Fruit fly (Drosophila melanogaster) whole organism, embryonic: Measurements from ENCODE around the gene CG43095.

Experiments
- Bgb ChIP-seq: fragments of 200-800 bp; sonication (Bioruptor generic); IDR thresholded peaks from 2 replicates; pipeline ENCODE4 v1.3.6; 2022; ENCODE audit warnings: missing biosample characterization, missing genetic modification characterization; ENCODE audit not compliant: partially characterized antibody
- CG10654 ChIP-seq: fragments of 200-800 bp; sonication (Bioruptor generic); optimal IDR thresholded peaks from 2 replicates; lab custom pipeline; 2016; ENCODE audit warnings: missing biosample characterization, missing genetic modification characterization
- CG12391 ChIP-seq: fragments of 200-800 bp; sonication (Bioruptor generic); optimal IDR thresholded peaks from 3 replicates; lab custom pipeline; 2018; ENCODE audit warnings: missing biosample characterization, mild to moderate bottlenecking, missing genetic modification characterization, moderate library complexity
- CG13287 ChIP-seq: fragments of 200-800 bp; sonication (Bioruptor generic); IDR thresholded peaks from 2 replicates; pipeline ENCODE4 v1.3.6; 2022; ENCODE audit warnings: missing biosample characterization, missing genetic modification characterization; ENCODE audit not compliant: partially characterized antibody
- CG13424 ChIP-seq: fragments of 200-800 bp; sonication (Bioruptor generic); optimal IDR thresholded peaks from 2 replicates; lab custom pipeline; 2019; ENCODE audit warnings: missing biosample characterization, mild to moderate bottlenecking, missing genetic modification characterization, moderate library complexity
- CG14860 ChIP-seq: fragments of 200-800 bp; sonication (Bioruptor generic); IDR thresholded peaks from 3 replicates; pipeline ENCODE4 v1.3.6; 2022; ENCODE audit warnings: missing biosample characterization, missing genetic modification characterization; ENCODE audit not compliant: partially characterized antibody
- CG17186 ChIP-seq: fragments of 200-800 bp; sonication (Bioruptor generic); optimal IDR thresholded peaks from 3 replicates; lab custom pipeline; 2017; ENCODE audit warnings: missing biosample characterization, missing genetic modification reagents, missing genetic modification characterization
- CG2199 ChIP-seq: fragments of 200-800 bp; sonication (Bioruptor generic); IDR thresholded peaks from 3 replicates; pipeline ENCODE4 v1.3.6; 2022; ENCODE audit warnings: missing biosample characterization, missing genetic modification characterization
- CG2678 ChIP-seq: fragments of 200-800 bp; sonication (Bioruptor generic); optimal IDR thresholded peaks from 3 replicates; lab custom pipeline; 2019; ENCODE audit warnings: missing biosample characterization, mild to moderate bottlenecking, missing genetic modification characterization, moderate library complexity
- CG2712 ChIP-seq: fragments of 200-800 bp; optimal IDR thresholded peaks from 3 replicates; lab custom pipeline; 2019; ENCODE audit warnings: missing biosample characterization, mild to moderate bottlenecking, missing genetic modification characterization, moderate library complexity
- CG2889 ChIP-seq: fragments of 200-800 bp; sonication (Bioruptor generic); IDR thresholded peaks from 3 replicates; pipeline ENCODE4 v1.3.6; 2022; ENCODE audit warnings: missing biosample characterization, missing genetic modification characterization
- CG32767 ChIP-seq: fragments of 200-800 bp; sonication (Bioruptor generic); IDR thresholded peaks from 2 replicates; pipeline ENCODE4 v1.3.6; 2022; ENCODE audit warnings: missing biosample characterization, missing genetic modification characterization
- CG3838 ChIP-seq: fragments of 200-800 bp; sonication (Bioruptor generic); optimal IDR thresholded peaks from 3 replicates; lab custom pipeline; 2016; ENCODE audit warnings: missing biosample characterization, missing genetic modification characterization
- CG43689 ChIP-seq: fragments of 200-800 bp; sonication (Bioruptor generic); IDR thresholded peaks from 2 replicates; pipeline ENCODE4 v1.3.6; 2022; ENCODE audit warnings: missing biosample characterization, missing genetic modification characterization
- CG6683 ChIP-seq: fragments of 200-800 bp; sonication (Bioruptor generic); optimal IDR thresholded peaks from 2 replicates; lab custom pipeline; 2017; ENCODE audit warnings: missing biosample characterization, mild to moderate bottlenecking, missing genetic modification characterization, missing genetic modification reagents
- CG7786 ChIP-seq: fragments of 200-800 bp; sonication (Bioruptor generic); optimal IDR thresholded peaks from 2 replicates; lab custom pipeline; 2016; ENCODE audit warnings: missing biosample characterization, missing genetic modification characterization
- CG7963 ChIP-seq: fragments of 200-800 bp; sonication (Bioruptor generic); IDR thresholded peaks from 3 replicates; pipeline ENCODE4 v1.3.6; 2022; ENCODE audit warnings: missing biosample characterization, missing genetic modification characterization; ENCODE audit not compliant: partially characterized antibody
- CG9932 ChIP-seq: fragments of 200-800 bp; sonication (Bioruptor generic); IDR thresholded peaks from 2 replicates; pipeline ENCODE4 v1.3.6; 2022; ENCODE audit warnings: missing biosample characterization, missing genetic modification characterization
- Dad ChIP-seq: fragments of 200-800 bp; sonication (Bioruptor generic); optimal IDR thresholded peaks from 3 replicates; lab custom pipeline; 2016; ENCODE audit warnings: missing biosample characterization, missing genetic modification characterization
- Doc3 ChIP-seq: fragments of 200-800 bp; sonication (Bioruptor generic); IDR thresholded peaks from 3 replicates; pipeline ENCODE4 v1.3.6; 2022; ENCODE audit warnings: missing biosample characterization, missing genetic modification characterization; ENCODE audit not compliant: partially characterized antibody
- Eip74EF ChIP-seq, 2 experiments: fragments of 200-800 bp in 1 of 2; fragments of >200 bp in 1 of 2; sonication (Bioruptor generic) in 1 of 2; optimal IDR thresholded peaks; 2 replicates each; lab custom pipeline; 2017 to 2019; ENCODE audit warnings: missing biosample characterization in 2 of 2, missing genetic modification characterization in 2 of 2, mild to moderate bottlenecking in 1 of 2, moderate library complexity in 1 of 2
- Ets65A ChIP-seq: fragments of 200-800 bp; sonication (Bioruptor generic); peaks from one replicate; lab custom pipeline; 2016; ENCODE audit warnings: missing biosample characterization, missing genetic modification characterization
- Gug ChIP-seq: fragments of 200-800 bp; sonication (Bioruptor generic); IDR thresholded peaks from 4 replicates; pipeline ENCODE4 v1.3.6; 2022; ENCODE audit warnings: missing biosample characterization, missing genetic modification characterization
- HLHmδ ChIP-seq: fragments of 200-800 bp; sonication (Bioruptor generic); optimal IDR thresholded peaks from 2 replicates; lab custom pipeline; 2018; ENCODE audit warnings: missing biosample characterization, mild to moderate bottlenecking, missing genetic modification characterization, moderate library complexity
- Hand ChIP-seq: fragments of 200-800 bp; sonication (Bioruptor generic); optimal IDR thresholded peaks from 2 replicates; lab custom pipeline; 2017; ENCODE audit warnings: mild to moderate bottlenecking, missing biosample characterization, missing genetic modification reagents, missing genetic modification characterization
- HmgD ChIP-seq: fragments of 200-800 bp; sonication (Bioruptor generic); optimal IDR thresholded peaks from 3 replicates; lab custom pipeline; 2016; ENCODE audit warnings: missing biosample characterization, missing genetic modification characterization
- Lpt ChIP-seq: fragments of >200 bp; optimal IDR thresholded peaks from 2 replicates; lab custom pipeline; 2018; ENCODE audit warnings: missing biosample characterization, missing genetic modification characterization
- NC2α ChIP-seq: fragments of 200-800 bp; sonication (Bioruptor generic); optimal IDR thresholded peaks from 2 replicates; lab custom pipeline; 2016; ENCODE audit warnings: missing biosample characterization, missing genetic modification characterization
- Scr ChIP-seq: fragments of 200-800 bp; sonication (Bioruptor generic); IDR thresholded peaks from 2 replicates; pipeline ENCODE4 v1.3.6; 2022; ENCODE audit warnings: missing biosample characterization, missing genetic modification characterization; ENCODE audit not compliant: partially characterized antibody
- Sox100B ChIP-seq: fragments of 200-800 bp; sonication (Bioruptor generic); optimal IDR thresholded peaks from 3 replicates; lab custom pipeline; 2018; ENCODE audit warnings: missing biosample characterization, mild to moderate bottlenecking, missing genetic modification characterization
- Xrp1 ChIP-seq: fragments of 200-800 bp; sonication (Bioruptor generic); IDR thresholded peaks from 2 replicates; pipeline ENCODE4 v1.3.6; 2022; ENCODE audit warnings: missing biosample characterization, missing genetic modification characterization
- ab ChIP-seq: fragments of 200-800 bp; sonication (Bioruptor generic); optimal IDR thresholded peaks from 2 replicates; lab custom pipeline; 2016; ENCODE audit warnings: missing biosample characterization, missing genetic modification characterization
- cg ChIP-seq: fragments of 200-800 bp; sonication (Bioruptor generic); optimal IDR thresholded peaks from 3 replicates; lab custom pipeline; 2019; ENCODE audit warnings: missing biosample characterization, mild to moderate bottlenecking, missing genetic modification characterization, moderate library complexity
- chinmo ChIP-seq: fragments of 200-800 bp; sonication (Bioruptor generic); IDR thresholded peaks from 4 replicates; pipeline ENCODE4 v1.3.6; 2022; ENCODE audit warnings: missing biosample characterization, missing genetic modification characterization; ENCODE audit not compliant: partially characterized antibody
- crol ChIP-seq: fragments of 200-800 bp; sonication (Bioruptor generic); IDR thresholded peaks from 2 replicates; pipeline ENCODE4 v1.3.6; 2022; ENCODE audit warnings: missing biosample characterization, missing genetic modification characterization
- emc ChIP-seq: fragments of 200-800 bp; sonication (Bioruptor generic); optimal IDR thresholded peaks from 2 replicates; lab custom pipeline; 2016; ENCODE audit warnings: missing biosample characterization, missing genetic modification characterization
- gfzf ChIP-seq: fragments of 200-800 bp; sonication (Bioruptor generic); optimal IDR thresholded peaks from 2 replicates; lab custom pipeline; 2016; ENCODE audit warnings: missing biosample characterization, mild to moderate bottlenecking, missing genetic modification characterization, moderate library complexity
- ham ChIP-seq: fragments of 200-800 bp; sonication (Bioruptor generic); IDR thresholded peaks from 2 replicates; pipeline ENCODE4 v1.3.6; 2022; ENCODE audit warnings: missing biosample characterization, missing genetic modification characterization
- ken ChIP-seq: fragments of 200-800 bp; sonication (Bioruptor generic); IDR thresholded peaks from 3 replicates; pipeline ENCODE4 v1.3.6; 2022; ENCODE audit warnings: missing biosample characterization, missing genetic modification characterization
- lab ChIP-seq: fragments of 200-800 bp; sonication (Bioruptor generic); optimal IDR thresholded peaks from 3 replicates; lab custom pipeline; 2017; ENCODE audit warnings: missing biosample characterization, missing genetic modification characterization, mild to moderate bottlenecking, moderate library complexity, missing genetic modification reagents
- lbe ChIP-seq: fragments of 200-800 bp; sonication (Bioruptor generic); optimal IDR thresholded peaks from 2 replicates; lab custom pipeline; 2016; ENCODE audit warnings: missing biosample characterization, mild to moderate bottlenecking, missing genetic modification characterization
- mam ChIP-seq: fragments of 200-800 bp; sonication (Bioruptor generic); optimal IDR thresholded peaks from 3 replicates; lab custom pipeline; 2016; ENCODE audit warnings: missing biosample characterization, missing genetic modification characterization
- mld ChIP-seq: fragments of 200-800 bp; sonication (Bioruptor generic); IDR thresholded peaks from 3 replicates; pipeline ENCODE4 v1.3.6; 2022; ENCODE audit warnings: missing biosample characterization, missing genetic modification characterization; ENCODE audit not compliant: partially characterized antibody
- nerfin-1 ChIP-seq: fragments of 200-800 bp; sonication (Bioruptor generic); optimal IDR thresholded peaks from 3 replicates; lab custom pipeline; 2019; ENCODE audit warnings: missing biosample characterization, mild to moderate bottlenecking, missing genetic modification characterization, moderate library complexity
- pfk ChIP-seq: fragments of 200-800 bp; sonication (Bioruptor generic); optimal IDR thresholded peaks from 2 replicates; lab custom pipeline; 2018; ENCODE audit warnings: missing biosample characterization, mild to moderate bottlenecking, missing genetic modification characterization, moderate library complexity
- pum ChIP-seq: fragments of 200-800 bp; sonication (Bioruptor generic); optimal IDR thresholded peaks from 2 replicates; lab custom pipeline; 2016; ENCODE audit warnings: missing biosample characterization, missing genetic modification characterization
- sd ChIP-seq: fragments of 200-800 bp; sonication (Bioruptor generic); optimal IDR thresholded peaks from 3 replicates; lab custom pipeline; 2018; ENCODE audit warnings: missing biosample characterization, mild to moderate bottlenecking, missing genetic modification characterization, moderate library complexity
- vnd ChIP-seq: fragments of 200-800 bp; sonication (Bioruptor generic); IDR thresholded peaks from 3 replicates; pipeline ENCODE4 v1.3.6; 2022; ENCODE audit warnings: missing biosample characterization, missing genetic modification characterization; ENCODE audit not compliant: partially characterized antibody

The CG43095 gene

DNA sequence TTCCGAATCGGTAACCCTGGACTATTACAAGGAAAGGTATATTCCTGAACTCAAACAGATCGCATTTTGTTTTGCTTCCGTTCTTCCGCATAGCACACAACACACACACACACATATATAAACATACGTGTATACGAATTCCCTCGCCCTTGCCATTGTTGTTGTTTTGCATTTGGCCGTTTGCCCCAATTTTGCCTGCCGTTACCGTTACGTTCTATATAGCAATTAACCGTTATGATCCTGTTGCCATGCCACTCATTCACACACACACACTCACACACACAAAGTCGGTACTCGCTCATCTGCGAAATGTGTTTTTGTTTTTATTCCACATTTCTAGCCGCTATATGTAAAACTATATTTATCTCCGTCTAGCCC, 44.1 kb downstream of the CG43095 start:
- no peak for TF ChIP-seq CG12391 (tag; lab: Kevin White, UChicago)
- TF ChIP-seq CG2889 (GFP tag; lab: Robert Waterston, UW), result no peak
- peak; percentile 27 for TF ChIP-seq HmgD (GFP tag; lab: Kevin White, UChicago)
- TF ChIP-seq ken (GFP tag; lab: Robert Waterston, UW), result no peak
- TF ChIP-seq Scr, result no peak
- no peak for TF ChIP-seq Hand (GFP tag; lab: Kevin White, UChicago)
- no peak for TF ChIP-seq NC2α (GFP tag; lab: Kevin White, UChicago)
- no peak for TF ChIP-seq vnd (GFP tag; lab: Robert Waterston, UW)
- peak; percentile 41 for TF ChIP-seq nerfin-1 (tag; lab: Kevin White, UChicago)
- TF ChIP-seq ham, result no peak
- no peak for TF ChIP-seq CG7786 (GFP tag; lab: Kevin White, UChicago)
- peak; percentile 71 for TF ChIP-seq cg
- no peak for TF ChIP-seq CG2712
- TF ChIP-seq sd (tag; lab: Kevin White, UChicago), result peak; percentile 28
- TF ChIP-seq Eip74EF (GFP tag; optimal IDR thresholded peaks at IDR 0.05; lab: Kevin White, UChicago), result peak in 1 of 2 experiments; percentile 70
- TF ChIP-seq CG32767 (GFP tag; lab: Robert Waterston, UW), result no peak
- no peak for TF ChIP-seq CG6683

DNA sequence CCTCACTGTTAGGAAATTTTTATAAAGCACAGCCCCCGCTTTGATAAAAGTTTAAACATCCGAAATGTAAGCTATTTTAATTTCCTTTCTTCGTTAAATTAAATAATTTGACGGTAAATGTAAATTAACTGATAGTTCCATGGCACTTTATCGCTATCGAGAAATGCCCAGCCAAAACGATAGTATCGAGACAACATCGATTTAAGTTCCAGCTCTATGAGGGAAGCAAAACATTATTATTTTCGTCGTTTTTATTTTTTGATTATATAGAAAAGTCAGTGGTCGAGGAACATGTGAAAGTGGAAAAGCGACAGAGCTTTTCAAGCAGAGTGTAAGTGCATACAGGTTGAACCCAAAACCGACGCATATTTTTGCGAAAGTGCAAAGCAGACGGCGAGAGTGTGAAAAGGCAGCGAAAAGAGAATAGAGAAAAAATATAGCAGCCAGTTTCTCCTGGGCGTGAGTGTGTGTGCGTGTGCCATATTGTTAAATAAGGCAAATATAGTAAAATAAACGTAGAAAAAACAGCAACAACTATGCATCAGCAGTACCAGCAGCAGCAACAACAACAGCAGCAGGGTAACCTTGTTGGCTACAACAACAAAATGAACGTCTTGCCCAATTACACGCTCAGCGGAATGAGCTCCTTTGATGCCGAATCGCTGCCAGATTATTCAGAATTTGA, 44.7 kb downstream of the CG43095 start, which contains the start of gene CG45049:
TSS of gene CG45049 (plus strand) at position 197 of the 685 bp plus-strand sequence.
- TF ChIP-seq CG13424 (tag; lab: Kevin White, UChicago) (no peak), lab (peak; percentile 33), pum (GFP tag; lab: Kevin White, UChicago) (no peak), CG3838 (GFP tag; lab: Kevin White, UChicago) (no peak), mam (GFP tag; lab: Kevin White, UChicago) (peak; percentile 25), crol (GFP tag; lab: Robert Waterston, UW) (no peak), Ets65A (GFP tag; lab: Kevin White, UChicago) (peak; percentile 35), Dad (GFP tag; lab: Kevin White, UChicago) (no peak), Bgb (GFP tag; lab: Robert Waterston, UW) (peak; percentile 92), HLHmδ (GFP tag; lab: Kevin White, UChicago) (no peak), CG7963 (peak; percentile 93), mld (GFP tag; lab: Robert Waterston, UW) (peak; percentile 86; the same call in 2 of the 3 replicates), CG2678 (tag; lab: Kevin White, UChicago) (no peak), lbe (GFP tag; lab: Kevin White, UChicago) (no peak), CG13287 (GFP tag; lab: Robert Waterston, UW) (peak; percentile 79), CG2199 (GFP tag; lab: Robert Waterston, UW) (0 out of 3 replicates have a peak, but pooled peaks have one; percentile 10), ab (no peak), CG43689 (GFP tag; lab: Robert Waterston, UW) (no peak), Scr (peak; percentile 92), CG17186 (no peak), Xrp1 (GFP tag; lab: Robert Waterston, UW) (no peak), Lpt (GFP tag; lab: Kevin White, UChicago) (no peak), Sox100B (no peak), chinmo (GFP tag; lab: Robert Waterston, UW) (peak; percentile 54; the same call in 1 of the 4 replicates), CG9932 (peak; percentile 65), CG10654 (GFP tag; lab: Kevin White, UChicago) (no peak), gfzf (GFP tag; lab: Kevin White, UChicago) (no peak), Doc3 (peak; percentile 81), emc (GFP tag; lab: Kevin White, UChicago) (no peak), CG14860 (GFP tag; lab: Robert Waterston, UW) (peak; percentile 74), Gug (GFP tag; lab: Robert Waterston, UW) (peak; percentile 32; the same call in 1 of the 4 replicates), pfk (GFP tag; lab: Kevin White, UChicago) (no peak)
